Worm (Caenorhabditis elegans): ENCODE measurements around the gene cnk-1.

cnk-1 gene

ce11 chrIII:10318755-10319154 lies 47.7 kb downstream of the cnk-1 start, which contains the start of gene unc-69:
Gene unc-69 (plus strand): TSS chrIII:10318939.
- no peak for TF ChIP-seq unc-62 (GFP tag; optimal IDR thresholded peaks at IDR 0.05)

ce11 chrIII:10320788-10321187 lies 49.7 kb downstream of the cnk-1 start, which contains the start of gene sas-7:
Gene sas-7 (plus strand): TSS chrIII:10321019.
- no peak for TF ChIP-seq unc-62 (GFP tag; optimal IDR thresholded peaks at IDR 0.05)

ce11 chrIII:10326327-10326726 lies 55.3 kb downstream of the cnk-1 start:
- no peak for TF ChIP-seq unc-62 (GFP tag; optimal IDR thresholded peaks at IDR 0.05)
